Fruit fly (Drosophila melanogaster) whole organism, embryonic: ENCODE results near the gene Grip75.
A peak's percentile ranks its signal among the peaks of the same experiment; 100 is the strongest.

Experiments used
- Atf6 ChIP-seq: fragments of 200-800 bp; sonication (Bioruptor generic); IDR thresholded peaks from 2 replicates; pipeline ENCODE4 v1.3.6; 2022; ENCODE audit warnings: missing biosample characterization, missing genetic modification characterization
- CG10543 ChIP-seq: fragments of 200-800 bp; sonication (Bioruptor generic); optimal IDR thresholded peaks from 3 replicates; lab custom pipeline; 2017; ENCODE audit warnings: missing biosample characterization, mild to moderate bottlenecking, missing genetic modification characterization, moderate library complexity
- CG11696 ChIP-seq: fragments of 200-800 bp; sonication (Bioruptor generic); IDR thresholded peaks from 2 replicates; pipeline ENCODE4 v1.3.6; 2022; ENCODE audit warnings: missing biosample characterization, missing genetic modification characterization
- CG12391 ChIP-seq: fragments of 200-800 bp; sonication (Bioruptor generic); optimal IDR thresholded peaks from 3 replicates; lab custom pipeline; 2018; ENCODE audit warnings: missing biosample characterization, mild to moderate bottlenecking, missing genetic modification characterization, moderate library complexity
- CG13894 ChIP-seq: fragments of 200-800 bp; sonication (Bioruptor generic); optimal IDR thresholded peaks from 3 replicates; lab custom pipeline; 2018; ENCODE audit warnings: missing biosample characterization, mild to moderate bottlenecking, missing genetic modification characterization, moderate library complexity
- CG14860 ChIP-seq: fragments of 200-800 bp; sonication (Bioruptor generic); IDR thresholded peaks from 3 replicates; pipeline ENCODE4 v1.3.6; 2022; ENCODE audit warnings: missing biosample characterization, missing genetic modification characterization; ENCODE audit not compliant: partially characterized antibody
- CG30403 ChIP-seq: fragments of 200-800 bp; sonication (Bioruptor generic); optimal IDR thresholded peaks from 3 replicates; lab custom pipeline; 2016; ENCODE audit warnings: missing biosample characterization, missing genetic modification characterization
- CG3281 ChIP-seq: fragments of 200-800 bp; sonication (Bioruptor generic); optimal IDR thresholded peaks from 3 replicates; lab custom pipeline; 2017; ENCODE audit warnings: missing biosample characterization, mild to moderate bottlenecking, missing genetic modification characterization
- CG3838 ChIP-seq: fragments of 200-800 bp; sonication (Bioruptor generic); optimal IDR thresholded peaks from 3 replicates; lab custom pipeline; 2016; ENCODE audit warnings: missing biosample characterization, missing genetic modification characterization
- CG6791 ChIP-seq: fragments of 200-800 bp; sonication (Bioruptor generic); IDR thresholded peaks from 3 replicates; pipeline ENCODE4 v1.3.6; 2022; ENCODE audit warnings: missing biosample characterization, missing genetic modification characterization; ENCODE audit not compliant: partially characterized antibody
- CG7786 ChIP-seq: fragments of 200-800 bp; sonication (Bioruptor generic); optimal IDR thresholded peaks from 2 replicates; lab custom pipeline; 2016; ENCODE audit warnings: missing biosample characterization, missing genetic modification characterization
- CG7963 ChIP-seq: fragments of 200-800 bp; sonication (Bioruptor generic); IDR thresholded peaks from 3 replicates; pipeline ENCODE4 v1.3.6; 2022; ENCODE audit warnings: missing biosample characterization, missing genetic modification characterization; ENCODE audit not compliant: partially characterized antibody
- CG9727 ChIP-seq: fragments of 200-800 bp; sonication (Bioruptor generic); optimal IDR thresholded peaks from 3 replicates; lab custom pipeline; 2017; ENCODE audit warnings: missing biosample characterization, mild to moderate bottlenecking, missing genetic modification characterization
- CrebB ChIP-seq: fragments of 200-800 bp; sonication (Bioruptor generic); optimal IDR thresholded peaks from 3 replicates; lab custom pipeline; 2018; ENCODE audit warnings: missing biosample characterization, mild to moderate bottlenecking, missing genetic modification characterization
- D19A ChIP-seq: fragments of 200-800 bp; optimal IDR thresholded peaks from 3 replicates; lab custom pipeline; 2019; ENCODE audit warnings: missing biosample characterization, mild to moderate bottlenecking, missing genetic modification characterization, moderate library complexity
- Deaf1 ChIP-seq: fragments of 200-800 bp; optimal IDR thresholded peaks from 3 replicates; lab custom pipeline; 2019; ENCODE audit warnings: missing biosample characterization, mild to moderate bottlenecking, missing genetic modification characterization, moderate library complexity
- H15 ChIP-seq: fragments of 200-800 bp; sonication (Bioruptor generic); IDR thresholded peaks from 3 replicates; pipeline ENCODE4 v1.3.6; 2022; ENCODE audit warnings: missing biosample characterization, missing genetic modification characterization
- HHEX ChIP-seq: fragments of 200-800 bp; sonication (Bioruptor generic); optimal IDR thresholded peaks from 3 replicates; lab custom pipeline; 2017; ENCODE audit warnings: missing biosample characterization, mild to moderate bottlenecking, missing genetic modification characterization, missing genetic modification reagents
- HLHmδ ChIP-seq: fragments of 200-800 bp; sonication (Bioruptor generic); optimal IDR thresholded peaks from 2 replicates; lab custom pipeline; 2018; ENCODE audit warnings: missing biosample characterization, mild to moderate bottlenecking, missing genetic modification characterization, moderate library complexity
- Hmx ChIP-seq: fragments of 200-800 bp; sonication (Bioruptor generic); optimal IDR thresholded peaks from 2 replicates; lab custom pipeline; 2016; ENCODE audit warnings: missing biosample characterization, missing genetic modification characterization
- Hr39 ChIP-seq: fragments of >200 bp; optimal IDR thresholded peaks from 2 replicates; lab custom pipeline; 2017
- Hr51 ChIP-seq, 2 experiments: fragments of 200-800 bp; sonication (Bioruptor generic); optimal IDR thresholded peaks; 2 replicates in 1 of 2; 3 replicates in 1 of 2; lab custom pipeline; 2016 to 2018; ENCODE audit warnings: missing biosample characterization in 2 of 2, missing genetic modification characterization in 2 of 2, mild to moderate bottlenecking in 1 of 2, moderate library complexity in 1 of 2
- Poxn ChIP-seq: fragments of 200-800 bp; sonication (Bioruptor generic); IDR thresholded peaks from 2 replicates; pipeline ENCODE4 v1.3.6; 2022; ENCODE audit warnings: missing biosample characterization, missing genetic modification characterization
- Sin3A ChIP-seq: fragments of >200 bp; optimal IDR thresholded peaks from 2 replicates; lab custom pipeline; 2018
- Sry-β ChIP-seq: fragments of 200-800 bp; sonication (Bioruptor generic); optimal IDR thresholded peaks from 2 replicates; lab custom pipeline; 2018; ENCODE audit warnings: missing biosample characterization, mild to moderate bottlenecking, missing genetic modification characterization, moderate library complexity
- bbx ChIP-seq: fragments of 200-800 bp; sonication (Bioruptor generic); IDR thresholded peaks from 2 replicates; pipeline ENCODE4 v1.3.6; 2022; ENCODE audit warnings: missing biosample characterization, missing genetic modification characterization; ENCODE audit not compliant: partially characterized antibody
- btn ChIP-seq: fragments of 200-800 bp; sonication (Bioruptor generic); optimal IDR thresholded peaks from 2 replicates; lab custom pipeline; 2016; ENCODE audit warnings: missing biosample characterization, missing genetic modification characterization
- cg ChIP-seq: fragments of 200-800 bp; sonication (Bioruptor generic); optimal IDR thresholded peaks from 3 replicates; lab custom pipeline; 2019; ENCODE audit warnings: missing biosample characterization, mild to moderate bottlenecking, missing genetic modification characterization, moderate library complexity
- croc ChIP-seq: fragments of 200-800 bp; sonication (Bioruptor generic); conservative IDR thresholded peaks from 3 replicates; pipeline ENCODE4 v1.3.6; 2022; ENCODE audit warnings: missing biosample characterization, missing genetic modification characterization
- disco-r ChIP-seq: fragments of 200-800 bp; sonication (Bioruptor generic); optimal IDR thresholded peaks from 2 replicates; lab custom pipeline; 2016; ENCODE audit warnings: missing biosample characterization, missing genetic modification characterization
- dmrt11E ChIP-seq: fragments of 200-800 bp; sonication (Bioruptor generic); optimal IDR thresholded peaks from 3 replicates; lab custom pipeline; 2018; ENCODE audit warnings: missing biosample characterization, mild to moderate bottlenecking, missing genetic modification characterization, moderate library complexity
- fd102C ChIP-seq: fragments of 200-800 bp; sonication (Bioruptor generic); optimal IDR thresholded peaks from 2 replicates; lab custom pipeline; 2018; ENCODE audit warnings: missing biosample characterization, mild to moderate bottlenecking, missing genetic modification characterization, moderate library complexity
- fru ChIP-seq: fragments of >200 bp; optimal IDR thresholded peaks from 2 replicates; lab custom pipeline; 2017
- lilli ChIP-seq: fragments of 200-800 bp; sonication (Bioruptor generic); optimal IDR thresholded peaks from 3 replicates; lab custom pipeline; 2016; ENCODE audit warnings: missing biosample characterization, missing genetic modification characterization
- lola ChIP-seq, 3 experiments: fragments of >200 bp in 2 of 3; fragments of 200-800 bp in 1 of 3; sonication (Bioruptor generic) in 1 of 3; optimal IDR thresholded peaks; 2 replicates each; lab custom pipeline; 2017 to 2019; ENCODE audit warnings: missing biosample characterization in 3 of 3, missing genetic modification characterization in 3 of 3, mild to moderate bottlenecking in 1 of 3, moderate library complexity in 1 of 3
- nom ChIP-seq: fragments of 200-800 bp; sonication (Bioruptor generic); optimal IDR thresholded peaks from 2 replicates; lab custom pipeline; 2017; ENCODE audit warnings: missing biosample characterization, missing genetic modification characterization, mild to moderate bottlenecking, moderate library complexity, missing genetic modification reagents
- odd ChIP-seq: fragments of 200-800 bp; sonication (Bioruptor generic); optimal IDR thresholded peaks from 2 replicates; lab custom pipeline; 2017; ENCODE audit warnings: missing biosample characterization, mild to moderate bottlenecking, missing genetic modification characterization
- org-1 ChIP-seq: fragments of 200-800 bp; sonication (Bioruptor generic); optimal IDR thresholded peaks from 2 replicates; lab custom pipeline; 2017; ENCODE audit warnings: missing biosample characterization, missing genetic modification characterization
- pan ChIP-seq, 4 experiments: fragments of >200 bp in 3 of 4; fragments of 200-800 bp in 1 of 4; sonication (Bioruptor generic) in 1 of 4; optimal IDR thresholded peaks in 3 of 4; IDR thresholded peaks in 1 of 4; 2 replicates each; pipeline versions ENCODE4 v1.3.6 to Lab custom; 2017 to 2022; ENCODE audit warnings: missing biosample characterization in 2 of 4, missing genetic modification characterization in 2 of 4, mixed read lengths in 1 of 4
- pita ChIP-seq: fragments of 200-800 bp; sonication (Bioruptor generic); optimal IDR thresholded peaks from 2 replicates; lab custom pipeline; 2017; ENCODE audit warnings: missing biosample characterization, mild to moderate bottlenecking, missing genetic modification characterization
- pum ChIP-seq: fragments of 200-800 bp; sonication (Bioruptor generic); optimal IDR thresholded peaks from 2 replicates; lab custom pipeline; 2016; ENCODE audit warnings: missing biosample characterization, missing genetic modification characterization
- shn ChIP-seq: fragments of 200-800 bp; sonication (Bioruptor generic); optimal IDR thresholded peaks from 3 replicates; lab custom pipeline; 2016; ENCODE audit warnings: missing biosample characterization, missing genetic modification characterization
- slbo ChIP-seq: fragments of 200-800 bp; sonication (Bioruptor generic); IDR thresholded peaks from 2 replicates; pipeline ENCODE4 v1.3.6; 2022; ENCODE audit warnings: missing biosample characterization, missing genetic modification characterization
- slou ChIP-seq: fragments of 200-800 bp; sonication (Bioruptor generic); optimal IDR thresholded peaks from 3 replicates; lab custom pipeline; 2016; ENCODE audit warnings: missing biosample characterization, missing genetic modification characterization
- sob ChIP-seq: fragments of 200-800 bp; sonication (Bioruptor generic); IDR thresholded peaks from 2 replicates; pipeline ENCODE4 v1.3.6; 2022; ENCODE audit warnings: missing biosample characterization, missing genetic modification characterization
- toy ChIP-seq: fragments of 200-800 bp; sonication (Bioruptor generic); IDR thresholded peaks from 2 replicates; pipeline ENCODE4 v1.3.6; 2022; ENCODE audit warnings: missing biosample characterization, missing genetic modification characterization
- trh ChIP-seq: fragments of 200-800 bp; sonication (Bioruptor generic); optimal IDR thresholded peaks from 2 replicates; lab custom pipeline; 2016; ENCODE audit warnings: missing biosample characterization, missing genetic modification characterization
- twi ChIP-seq: fragments of 200-800 bp; optimal IDR thresholded peaks from 2 replicates; lab custom pipeline; 2019; ENCODE audit warnings: missing biosample characterization, mild to moderate bottlenecking, missing genetic modification characterization, moderate library complexity
- zen ChIP-seq: fragments of 200-800 bp; sonication (Bioruptor generic); optimal IDR thresholded peaks from 3 replicates; lab custom pipeline; 2018; ENCODE audit warnings: missing biosample characterization, mild to moderate bottlenecking, missing genetic modification characterization, moderate library complexity

The Grip75 gene

dm6 chr2L:10442048-10442790 is 40.9 kb upstream of the Grip75 start, which contains the start of gene loh (continued):
- no peak for TF ChIP-seq toy (GFP tag; lab: Robert Waterston, UW)
- TF ChIP-seq CG6791 (GFP tag; lab: Robert Waterston, UW) = no peak
- TF ChIP-seq CG13894 (tag; lab: Kevin White, UChicago) = no peak
- TF ChIP-seq CG30403 = peak; percentile 62
- TF ChIP-seq org-1 (GFP tag; lab: Kevin White, UChicago) = no peak
- no peak for TF ChIP-seq pan (optimal IDR thresholded peaks at IDR 0.05; lab: Kevin White, UChicago)
- peak in 1 of 2 experiments; percentile 38 for TF ChIP-seq pan (GFP tag; optimal IDR thresholded peaks at IDR 0.05 in 1 of 2, IDR thresholded peaks at IDR 0.05 in 1 of 2)
- peak; percentile 22 for TF ChIP-seq lilli (GFP tag; lab: Kevin White, UChicago)
- no peak for TF ChIP-seq HHEX (GFP tag; lab: Kevin White, UChicago)
- TF ChIP-seq CG11696 (GFP tag; lab: Robert Waterston, UW) = peak; percentile 75
- TF ChIP-seq CG7786 = no peak
- no peak for TF ChIP-seq CG3838 (GFP tag; lab: Kevin White, UChicago)
- peak; percentile 2 for TF ChIP-seq Hmx (GFP tag; lab: Kevin White, UChicago)
- TF ChIP-seq slou (GFP tag; lab: Kevin White, UChicago) = no peak
- TF ChIP-seq dmrt11E = peak; percentile 35
- peak; percentile 30 for TF ChIP-seq Sry-β (GFP tag; lab: Kevin White, UChicago)
- no peak for TF ChIP-seq CrebB (tag; lab: Kevin White, UChicago)
- TF ChIP-seq trh = peak; percentile 7
- TF ChIP-seq D19A (tag; lab: Kevin White, UChicago) = peak; percentile 74
- TF ChIP-seq zen (tag; lab: Kevin White, UChicago) = peak; percentile 21
- TF ChIP-seq fru (lab: Kevin White, UChicago) = no peak
- TF ChIP-seq pum = no peak
- TF ChIP-seq nom (GFP tag; lab: Kevin White, UChicago) = no peak
- no peak for TF ChIP-seq slbo (GFP tag; lab: Robert Waterston, UW)
- TF ChIP-seq pita (GFP tag; lab: Kevin White, UChicago) = no peak
- TF ChIP-seq Hr39 (lab: Kevin White, UChicago) = no peak
- no peak for TF ChIP-seq Sin3A (lab: Kevin White, UChicago)
- no peak for TF ChIP-seq CG14860
- no peak for TF ChIP-seq CG7963 (GFP tag; lab: Robert Waterston, UW)
- no peak for TF ChIP-seq Deaf1 (tag; lab: Kevin White, UChicago)
- no peak for TF ChIP-seq HLHmδ (GFP tag; lab: Kevin White, UChicago)
- TF ChIP-seq lola (GFP tag; optimal IDR thresholded peaks at IDR 0.05; lab: Kevin White, UChicago) = peak in 1 of 3 experiments; percentile 79
- 0 out of 2 replicates have a peak, but pooled peaks have one; percentile 5 for TF ChIP-seq sob (GFP tag; lab: Robert Waterston, UW)
- peak; percentile 39 for TF ChIP-seq odd (GFP tag; lab: Kevin White, UChicago)
- peak; percentile 42 for TF ChIP-seq twi (tag; lab: Kevin White, UChicago)
- peak; percentile 50 for TF ChIP-seq CG3281 (GFP tag; lab: Kevin White, UChicago)
- TF ChIP-seq CG12391 (tag; lab: Kevin White, UChicago) = peak; percentile 64
- TF ChIP-seq fd102C = no peak
- TF ChIP-seq CG9727 = peak; percentile 68
- peak in 1 of 2 experiments; percentile 79 for TF ChIP-seq Hr51 (GFP tag; optimal IDR thresholded peaks at IDR 0.05; lab: Kevin White, UChicago)
- TF ChIP-seq shn (GFP tag; lab: Kevin White, UChicago) = no peak
- TF ChIP-seq Atf6 = no peak
- peak; percentile 33; the same call in 2 of the 3 replicates for TF ChIP-seq croc (GFP tag; lab: Robert Waterston, UW)
- TF ChIP-seq disco-r (GFP tag; lab: Kevin White, UChicago) = no peak
- no peak for TF ChIP-seq H15
- TF ChIP-seq btn (GFP tag; lab: Kevin White, UChicago) = no peak
- peak; percentile 3 for TF ChIP-seq cg (GFP tag; lab: Kevin White, UChicago)
- no peak for TF ChIP-seq bbx (GFP tag; lab: Robert Waterston, UW)
- peak; percentile 64 for TF ChIP-seq CG10543
- TF ChIP-seq Poxn = no peak
